Fruit fly (Drosophila melanogaster) whole organism, embryonic: Measurements from ENCODE around the gene se.
A peak's percentile ranks its signal among the peaks of the same experiment; 100 is the strongest.

Source experiments
- Atf3 ChIP-seq: fragments of 200-800 bp; sonication (Bioruptor generic); optimal IDR thresholded peaks from 3 replicates; lab custom pipeline; 2016; ENCODE audit warnings: missing biosample characterization, missing genetic modification characterization
- CG1024 ChIP-seq: fragments of 200-800 bp; sonication (Bioruptor generic); IDR thresholded peaks from 2 replicates; pipeline ENCODE4 v1.3.6; 2022; ENCODE audit warnings: missing biosample characterization, missing genetic modification characterization
- CG10321 ChIP-seq: fragments of 200-800 bp; sonication (Bioruptor generic); IDR thresholded peaks from 2 replicates; pipeline ENCODE4 v1.3.6; 2022; ENCODE audit warnings: missing biosample characterization, missing genetic modification characterization
- CG10366 ChIP-seq: fragments of 200-800 bp; sonication (Bioruptor generic); IDR thresholded peaks from 2 replicates; pipeline ENCODE4 v1.3.6; 2022; ENCODE audit warnings: missing biosample characterization, missing genetic modification characterization
- CG10431 ChIP-seq: fragments of 200-800 bp; sonication (Bioruptor generic); optimal IDR thresholded peaks from 3 replicates; lab custom pipeline; 2018; ENCODE audit warnings: missing biosample characterization, mild to moderate bottlenecking, missing genetic modification characterization
- CG10654 ChIP-seq: fragments of 200-800 bp; sonication (Bioruptor generic); optimal IDR thresholded peaks from 2 replicates; lab custom pipeline; 2016; ENCODE audit warnings: missing biosample characterization, missing genetic modification characterization
- CG10979 ChIP-seq: fragments of 200-800 bp; sonication (Bioruptor generic); optimal IDR thresholded peaks from 2 replicates; lab custom pipeline; 2018; ENCODE audit warnings: missing biosample characterization, mild to moderate bottlenecking, missing genetic modification characterization, moderate library complexity
- CG11560 ChIP-seq: fragments of 200-800 bp; sonication (Bioruptor generic); IDR thresholded peaks from 3 replicates; pipeline ENCODE4 v1.3.6; 2022; ENCODE audit warnings: missing biosample characterization, missing genetic modification characterization
- CG12104 ChIP-seq: fragments of 200-800 bp; sonication (Bioruptor generic); optimal IDR thresholded peaks from 3 replicates; lab custom pipeline; 2016; ENCODE audit warnings: missing biosample characterization, missing genetic modification characterization
- CG12744 ChIP-seq: fragments of 200-800 bp; sonication (Bioruptor generic); optimal IDR thresholded peaks from 2 replicates; lab custom pipeline; 2016; ENCODE audit warnings: missing biosample characterization, missing genetic modification characterization
- CG12769 ChIP-seq: fragments of 200-800 bp; sonication (Bioruptor generic); optimal IDR thresholded peaks from 2 replicates; lab custom pipeline; 2019; ENCODE audit warnings: missing biosample characterization, mild to moderate bottlenecking, missing genetic modification characterization, moderate library complexity
- CG14014 ChIP-seq: fragments of 200-800 bp; sonication (Bioruptor generic); IDR thresholded peaks from 2 replicates; pipeline ENCODE4 v1.3.6; 2022; ENCODE audit warnings: missing biosample characterization, missing genetic modification characterization
- CG14441 ChIP-seq: fragments of 200-800 bp; sonication (Bioruptor generic); IDR thresholded peaks from 2 replicates; pipeline ENCODE4 v1.3.6; 2022; ENCODE audit warnings: missing biosample characterization, missing genetic modification characterization
- CG14667 ChIP-seq: fragments of 200-800 bp; sonication (Bioruptor generic); IDR thresholded peaks from 2 replicates; pipeline ENCODE4 v1.3.6; 2022; ENCODE audit warnings: missing biosample characterization, missing genetic modification characterization
- CG1529 ChIP-seq: fragments of 200-800 bp; sonication (Bioruptor generic); optimal IDR thresholded peaks from 3 replicates; lab custom pipeline; 2018; ENCODE audit warnings: missing biosample characterization, missing genetic modification characterization
- CG15479 ChIP-seq: fragments of 200-800 bp; sonication (Bioruptor generic); optimal IDR thresholded peaks from 3 replicates; lab custom pipeline; 2019; ENCODE audit warnings: missing biosample characterization, mild to moderate bottlenecking, missing genetic modification characterization, moderate library complexity
- CG17568 ChIP-seq: fragments of 200-800 bp; sonication (Bioruptor generic); optimal IDR thresholded peaks from 2 replicates; lab custom pipeline; 2018; ENCODE audit warnings: missing biosample characterization, mild to moderate bottlenecking, missing genetic modification characterization, moderate library complexity
- CG17802 ChIP-seq: fragments of 200-800 bp; sonication (Bioruptor generic); optimal IDR thresholded peaks from 2 replicates; lab custom pipeline; 2018; ENCODE audit warnings: missing biosample characterization, mild to moderate bottlenecking, missing genetic modification characterization, moderate library complexity
- CG2116 ChIP-seq: fragments of 200-800 bp; sonication (Bioruptor generic); optimal IDR thresholded peaks from 3 replicates; lab custom pipeline; 2018; ENCODE audit warnings: missing biosample characterization, mild to moderate bottlenecking, missing genetic modification characterization
- CG3726 ChIP-seq: fragments of 200-800 bp; sonication (Bioruptor generic); IDR thresholded peaks from 3 replicates; pipeline ENCODE4, ENCODE4 v1.3.6; 2022; ENCODE audit warnings: missing biosample characterization, missing genetic modification characterization
- CG3838 ChIP-seq: fragments of 200-800 bp; sonication (Bioruptor generic); optimal IDR thresholded peaks from 3 replicates; lab custom pipeline; 2016; ENCODE audit warnings: missing biosample characterization, missing genetic modification characterization
- CG3847 ChIP-seq: fragments of 200-800 bp; sonication (Bioruptor generic); IDR thresholded peaks from 2 replicates; pipeline ENCODE4 v1.3.6; 2022; ENCODE audit warnings: missing biosample characterization, missing genetic modification characterization
- CG6683 ChIP-seq: fragments of 200-800 bp; sonication (Bioruptor generic); optimal IDR thresholded peaks from 2 replicates; lab custom pipeline; 2017; ENCODE audit warnings: missing biosample characterization, mild to moderate bottlenecking, missing genetic modification characterization, missing genetic modification reagents
- CG6765 ChIP-seq: fragments of 200-800 bp; sonication (Bioruptor generic); optimal IDR thresholded peaks from 3 replicates; lab custom pipeline; 2017; ENCODE audit warnings: missing biosample characterization, mild to moderate bottlenecking, missing genetic modification characterization
- CG7745 ChIP-seq: fragments of 200-800 bp; sonication (Bioruptor generic); optimal IDR thresholded peaks from 2 replicates; lab custom pipeline; 2018; ENCODE audit warnings: missing biosample characterization, mild to moderate bottlenecking, missing genetic modification characterization, moderate library complexity
- CG9609 ChIP-seq: fragments of 200-800 bp; sonication (Bioruptor generic); optimal IDR thresholded peaks from 3 replicates; lab custom pipeline; 2016; ENCODE audit warnings: missing biosample characterization, missing genetic modification characterization
- CTCF ChIP-seq: fragments of 200-800 bp; sonication (Bioruptor generic); optimal IDR thresholded peaks from 2 replicates; lab custom pipeline; 2017; ENCODE audit warnings: missing biosample characterization, mild to moderate bottlenecking, missing genetic modification characterization, moderate library complexity
- Chrac-16 ChIP-seq: fragments of 200-800 bp; sonication (Bioruptor generic); optimal IDR thresholded peaks from 3 replicates; lab custom pipeline; 2016; ENCODE audit warnings: missing biosample characterization, missing genetic modification characterization
- Fer3 ChIP-seq: fragments of 200-800 bp; sonication (Bioruptor generic); optimal IDR thresholded peaks from 2 replicates; lab custom pipeline; 2018; ENCODE audit warnings: missing biosample characterization, mild to moderate bottlenecking, missing genetic modification characterization, moderate library complexity
- HLH3B ChIP-seq: fragments of 200-800 bp; sonication (Bioruptor generic); IDR thresholded peaks from 2 replicates; pipeline ENCODE4 v1.3.6; 2022; ENCODE audit warnings: missing biosample characterization, missing genetic modification characterization
- HLHmδ ChIP-seq: fragments of 200-800 bp; sonication (Bioruptor generic); optimal IDR thresholded peaks from 2 replicates; lab custom pipeline; 2018; ENCODE audit warnings: missing biosample characterization, mild to moderate bottlenecking, missing genetic modification characterization, moderate library complexity
- Lim3 ChIP-seq: fragments of 200-800 bp; sonication (Bioruptor generic); IDR thresholded peaks from 2 replicates; pipeline ENCODE4 v1.3.6; 2022; ENCODE audit warnings: missing biosample characterization, missing genetic modification characterization
- MESR4 ChIP-seq: fragments of 200-800 bp; sonication (Bioruptor generic); optimal IDR thresholded peaks from 2 replicates; lab custom pipeline; 2018; ENCODE audit warnings: missing biosample characterization, mild to moderate bottlenecking, missing genetic modification characterization, moderate library complexity
- Mrtf ChIP-seq: fragments of 200-800 bp; sonication (Bioruptor generic); IDR thresholded peaks from 3 replicates; pipeline ENCODE4 v1.3.6; 2022; ENCODE audit warnings: missing biosample characterization, missing genetic modification characterization
- NFAT ChIP-seq: fragments of 200-800 bp; sonication (Bioruptor generic); IDR thresholded peaks from 2 replicates; pipeline ENCODE4 v1.3.6; 2022; ENCODE audit warnings: missing biosample characterization, missing genetic modification characterization
- Ptx1 ChIP-seq: fragments of 200-800 bp; sonication (Bioruptor generic); IDR thresholded peaks from 2 replicates; pipeline ENCODE4 v1.3.6; 2022; ENCODE audit warnings: missing biosample characterization, missing genetic modification characterization
- Six4 ChIP-seq: fragments of 200-800 bp; sonication (Bioruptor generic); optimal IDR thresholded peaks from 2 replicates; lab custom pipeline; 2016; ENCODE audit warnings: missing biosample characterization, missing genetic modification characterization
- Sry-β ChIP-seq: fragments of 200-800 bp; sonication (Bioruptor generic); optimal IDR thresholded peaks from 2 replicates; lab custom pipeline; 2018; ENCODE audit warnings: missing biosample characterization, mild to moderate bottlenecking, missing genetic modification characterization, moderate library complexity
- bab2 ChIP-seq: fragments of 200-800 bp; sonication (Bioruptor generic); optimal IDR thresholded peaks from 2 replicates; lab custom pipeline; 2016; ENCODE audit warnings: missing biosample characterization, missing genetic modification characterization
- bbx ChIP-seq: fragments of 200-800 bp; sonication (Bioruptor generic); IDR thresholded peaks from 2 replicates; pipeline ENCODE4 v1.3.6; 2022; ENCODE audit warnings: missing biosample characterization, missing genetic modification characterization; ENCODE audit not compliant: partially characterized antibody
- cad ChIP-seq: fragments of >200 bp; optimal IDR thresholded peaks from 2 replicates; lab custom pipeline; 2017; ENCODE audit warnings: missing biosample characterization, missing genetic modification characterization
- crc ChIP-seq: fragments of 200-800 bp; sonication (Bioruptor generic); optimal IDR thresholded peaks from 2 replicates; lab custom pipeline; 2016; ENCODE audit warnings: missing biosample characterization, missing genetic modification characterization
- cwo ChIP-seq: fragments of 200-800 bp; sonication (Bioruptor generic); optimal IDR thresholded peaks from 3 replicates; lab custom pipeline; 2017; ENCODE audit warnings: missing biosample characterization, missing genetic modification characterization, mild to moderate bottlenecking, moderate library complexity, missing genetic modification reagents
- en ChIP-seq: fragments of 200-800 bp; sonication (Bioruptor generic); optimal IDR thresholded peaks from 2 replicates; lab custom pipeline; 2016; ENCODE audit warnings: missing biosample characterization, missing genetic modification characterization
- ind ChIP-seq: fragments of 200-800 bp; sonication (Bioruptor generic); optimal IDR thresholded peaks from 3 replicates; lab custom pipeline; 2016; ENCODE audit warnings: missing biosample characterization, missing genetic modification characterization
- jigr1 ChIP-seq: fragments of 200-800 bp; sonication (Bioruptor generic); IDR thresholded peaks from 3 replicates; pipeline ENCODE4 v1.3.6; 2022; ENCODE audit warnings: missing biosample characterization, missing genetic modification characterization
- luna ChIP-seq: fragments of 200-800 bp; sonication (Bioruptor generic); optimal IDR thresholded peaks from 2 replicates; lab custom pipeline; 2016; ENCODE audit warnings: missing biosample characterization, missing genetic modification characterization
- nau ChIP-seq: fragments of 200-800 bp; sonication (Bioruptor generic); optimal IDR thresholded peaks from 3 replicates; lab custom pipeline; 2017; ENCODE audit warnings: missing biosample characterization, mild to moderate bottlenecking, missing genetic modification characterization, missing genetic modification reagents
- nmo ChIP-seq: fragments of 200-800 bp; sonication (Bioruptor generic); optimal IDR thresholded peaks from 2 replicates; lab custom pipeline; 2018; ENCODE audit warnings: missing biosample characterization, mild to moderate bottlenecking, missing genetic modification characterization, moderate library complexity
- onecut ChIP-seq: fragments of 200-800 bp; sonication (Bioruptor generic); IDR thresholded peaks from 2 replicates; pipeline ENCODE4 v1.3.6; 2022; ENCODE audit warnings: missing biosample characterization, missing genetic modification characterization
- pita ChIP-seq: fragments of 200-800 bp; sonication (Bioruptor generic); optimal IDR thresholded peaks from 2 replicates; lab custom pipeline; 2017; ENCODE audit warnings: missing biosample characterization, mild to moderate bottlenecking, missing genetic modification characterization
- tna ChIP-seq: fragments of 200-800 bp; sonication (Bioruptor generic); IDR thresholded peaks from 2 replicates; pipeline ENCODE4 v1.3.6; 2022; ENCODE audit warnings: missing biosample characterization, missing genetic modification characterization; ENCODE audit not compliant: partially characterized antibody
- toy ChIP-seq: fragments of 200-800 bp; sonication (Bioruptor generic); IDR thresholded peaks from 2 replicates; pipeline ENCODE4 v1.3.6; 2022; ENCODE audit warnings: missing biosample characterization, missing genetic modification characterization
- tup ChIP-seq: fragments of 200-800 bp; sonication (Bioruptor generic); optimal IDR thresholded peaks from 2 replicates; lab custom pipeline; 2016; ENCODE audit warnings: missing biosample characterization, mild to moderate bottlenecking, missing genetic modification characterization, moderate library complexity

The se gene

dm6 chr3L:8512428-8512827, 7.9 kb upstream of the se start, which contains the start of gene CG6765 (continued):
- TF ChIP-seq Six4 (GFP tag; lab: Kevin White, UChicago) = no peak
- TF ChIP-seq HLH3B = no peak
- TF ChIP-seq CG12769 (tag; lab: Kevin White, UChicago) = no peak
- TF ChIP-seq jigr1 (GFP tag; lab: Robert Waterston, UW) = no peak
- no peak for TF ChIP-seq CG14667 (GFP tag; lab: Robert Waterston, UW)
- no peak for TF ChIP-seq CG3847
- TF ChIP-seq NFAT (GFP tag; lab: Robert Waterston, UW) = no peak
- no peak for TF ChIP-seq CG10431
- TF ChIP-seq CG10366 (GFP tag; lab: Robert Waterston, UW) = no peak
- no peak for TF ChIP-seq CG17568
- no peak for TF ChIP-seq CG1024
- TF ChIP-seq tna (GFP tag; lab: Robert Waterston, UW) = no peak
- peak; percentile 11 for TF ChIP-seq cwo (GFP tag; lab: Kevin White, UChicago)
- TF ChIP-seq luna (GFP tag; lab: Kevin White, UChicago) = no peak
- TF ChIP-seq CG1529 = no peak
- TF ChIP-seq CG2116 (GFP tag; lab: Kevin White, UChicago) = no peak
- TF ChIP-seq HLHmδ (GFP tag; lab: Kevin White, UChicago) = no peak
- no peak for TF ChIP-seq CG9609 (GFP tag; lab: Kevin White, UChicago)
- no peak for TF ChIP-seq cad (GFP tag; lab: Kevin White, UChicago)
- TF ChIP-seq CG14441 = no peak
- TF ChIP-seq CG6683 = no peak
- no peak for TF ChIP-seq ind (GFP tag; lab: Kevin White, UChicago)
- no peak for TF ChIP-seq CG7745
- no peak for TF ChIP-seq crc (GFP tag; lab: Kevin White, UChicago)
- no peak for TF ChIP-seq CG17802
- TF ChIP-seq Ptx1 (GFP tag; lab: Robert Waterston, UW) = no peak
- TF ChIP-seq CG12744 (GFP tag; lab: Kevin White, UChicago) = no peak
- TF ChIP-seq CG3726 = no peak
- peak; percentile 86 for TF ChIP-seq CG6765 (GFP tag; lab: Kevin White, UChicago)
- TF ChIP-seq Mrtf = no peak
- no peak for TF ChIP-seq nmo (GFP tag; lab: Kevin White, UChicago)
- no peak for TF ChIP-seq Atf3
- no peak for TF ChIP-seq CTCF (GFP tag; lab: Kevin White, UChicago)
- TF ChIP-seq CG10979 (tag; lab: Kevin White, UChicago) = no peak
- TF ChIP-seq onecut (GFP tag; lab: Robert Waterston, UW) = peak; percentile 99
- TF ChIP-seq en (GFP tag; lab: Kevin White, UChicago) = no peak
- no peak for TF ChIP-seq CG15479 (GFP tag; lab: Kevin White, UChicago)
- TF ChIP-seq CG10321 (GFP tag; lab: Robert Waterston, UW) = no peak
- TF ChIP-seq nau (GFP tag; lab: Kevin White, UChicago) = no peak
- no peak for TF ChIP-seq CG10654 (GFP tag; lab: Kevin White, UChicago)
- TF ChIP-seq Lim3 (GFP tag; lab: Robert Waterston, UW) = no peak
- TF ChIP-seq CG12104 (GFP tag; lab: Kevin White, UChicago) = no peak
- no peak for TF ChIP-seq Chrac-16 (GFP tag; lab: Kevin White, UChicago)
- TF ChIP-seq CG11560 (tag; lab: Robert Waterston, UW) = no peak
- no peak for TF ChIP-seq CG3838 (GFP tag; lab: Kevin White, UChicago)
- no peak for TF ChIP-seq Sry-β (GFP tag; lab: Kevin White, UChicago)
- no peak for TF ChIP-seq CG14014
- no peak for TF ChIP-seq bab2
- TF ChIP-seq MESR4 (GFP tag; lab: Kevin White, UChicago) = no peak
- TF ChIP-seq Fer3 (tag; lab: Kevin White, UChicago) = no peak
- TF ChIP-seq toy (GFP tag; lab: Robert Waterston, UW) = no peak
- no peak for TF ChIP-seq pita (GFP tag; lab: Kevin White, UChicago)
- TF ChIP-seq tup (GFP tag; lab: Kevin White, UChicago) = no peak
- TF ChIP-seq bbx (GFP tag; lab: Robert Waterston, UW) = no peak
